Worm (Caenorhabditis elegans) whole organism, L1 larva: ENCODE measurements around the gene hpo-28.
A peak's percentile ranks its signal among the peaks of the same experiment; 100 is the strongest.

ENCODE experiments used
- C04F5.9 ChIP-seq: sonication (generic microtip); optimal IDR thresholded peaks from 2 replicates; lab custom pipeline; 2016; ENCODE audit warnings: missing genetic modification characterization, missing compliant biosample characterization
- C16A3.4 ChIP-seq: fragments of 150-350 bp; optimal IDR thresholded peaks from 2 replicates; lab custom pipeline; 2014; ENCODE audit warnings: missing biosample characterization, missing genetic modification characterization
- Y116A8C.19 ChIP-seq: sonication (generic microtip); optimal IDR thresholded peaks from 2 replicates; lab custom pipeline; 2016; ENCODE audit warnings: missing compliant biosample characterization, missing genetic modification characterization, borderline replicate concordance
- alr-1 ChIP-seq: fragments of 200-800 bp; sonication (Bioruptor generic); optimal IDR thresholded peaks from 2 replicates; lab custom pipeline; 2018; ENCODE audit warnings: borderline replicate concordance, mild to moderate bottlenecking, missing genetic modification characterization, missing compliant biosample characterization
- ceh-82 ChIP-seq, 3 experiments: fragments of 150-350 bp in 1 of 3; sonication (generic microtip) in 2 of 3; optimal IDR thresholded peaks; 2 replicates each; lab custom pipeline; 2014 to 2017; ENCODE audit warnings: missing biosample characterization in 3 of 3, missing genetic modification characterization in 3 of 3
- dsc-1 ChIP-seq: sonication (generic microtip); optimal IDR thresholded peaks from 2 replicates; lab custom pipeline; 2016; ENCODE audit warnings: mild to moderate bottlenecking, missing genetic modification characterization, missing compliant biosample characterization
- efl-1 ChIP-seq, 4 experiments: fragments of 150-350 bp; optimal IDR thresholded peaks in 3 of 4; peaks in 1 of 4; 1 replicate in 1 of 4; 2 replicates in 3 of 4; lab custom pipeline; 2014; ENCODE audit warnings: missing biosample characterization in 2 of 4, missing genetic modification characterization in 2 of 4, missing genetic modification reagents in 2 of 4
- efl-3 ChIP-seq: fragments of 200-800 bp; sonication (Bioruptor generic); optimal IDR thresholded peaks from 2 replicates; lab custom pipeline; 2018; ENCODE audit warnings: mild to moderate bottlenecking, missing genetic modification characterization, missing compliant biosample characterization
- egl-13 ChIP-seq: sonication (generic microtip); optimal IDR thresholded peaks from 2 replicates; lab custom pipeline; 2016; ENCODE audit warnings: missing genotype, missing genetic modification reagents, missing genetic modification characterization, missing compliant biosample characterization
- egl-27 ChIP-seq, 2 experiments: fragments of 150-350 bp in 1 of 2; sonication (generic microtip); optimal IDR thresholded peaks; 3 replicates each; lab custom pipeline; 2017 to 2018; ENCODE audit warnings: missing biosample characterization in 2 of 2, missing genetic modification characterization in 2 of 2, missing genetic modification reagents in 2 of 2
- elt-2 ChIP-seq: sonication (generic microtip); optimal IDR thresholded peaks from 2 replicates; lab custom pipeline; 2016; ENCODE audit warnings: missing genetic modification characterization, mild to moderate bottlenecking, inconsistent platforms, missing compliant biosample characterization, missing genetic modification reagents
- fos-1 ChIP-seq: fragments of 150-350 bp; optimal IDR thresholded peaks from 2 replicates; lab custom pipeline; 2014; ENCODE audit warnings: missing biosample characterization, missing genetic modification characterization
- grh-1 ChIP-seq: fragments of 200-800 bp; sonication (Bioruptor generic); IDR thresholded peaks from 2 replicates; pipeline ENCODE4 v1.3.6; 2022; ENCODE audit warnings: missing genetic modification reagents, missing genetic modification characterization, missing compliant biosample characterization
- hlh-17 ChIP-seq: fragments of 200-800 bp; sonication (Bioruptor generic); optimal IDR thresholded peaks from 2 replicates; lab custom pipeline; 2018; ENCODE audit warnings: missing genetic modification characterization, mild to moderate bottlenecking, missing compliant biosample characterization, moderate library complexity, borderline replicate concordance
- jun-1 ChIP-seq: fragments of 150-350 bp; optimal IDR thresholded peaks from 2 replicates; lab custom pipeline; 2014; ENCODE audit warnings: missing biosample characterization, missing genetic modification reagents, missing genetic modification characterization
- mdl-1 ChIP-seq, 2 experiments: fragments of 150-350 bp; optimal IDR thresholded peaks; 2 replicates each; lab custom pipeline; 2014 to 2017; ENCODE audit warnings: missing biosample characterization in 2 of 2, missing genetic modification characterization in 2 of 2, inconsistent platforms in 1 of 2
- mef-2 ChIP-seq: fragments of 150-350 bp; optimal IDR thresholded peaks from 2 replicates; lab custom pipeline; 2014; ENCODE audit warnings: missing biosample characterization, missing genetic modification characterization
- mep-1 ChIP-seq: fragments of 150-350 bp; optimal IDR thresholded peaks from 2 replicates; lab custom pipeline; 2014; ENCODE audit warnings: missing biosample characterization, missing genetic modification characterization
- nhr-12 ChIP-seq: sonication (generic microtip); optimal IDR thresholded peaks from 2 replicates; lab custom pipeline; 2017; ENCODE audit warnings: missing biosample characterization, missing genetic modification characterization
- nhr-237 ChIP-seq: fragments of 150-350 bp; optimal IDR thresholded peaks from 2 replicates; lab custom pipeline; 2014; ENCODE audit warnings: missing biosample characterization, missing genetic modification characterization
- nhr-28 ChIP-seq: fragments of 150-350 bp; optimal IDR thresholded peaks from 2 replicates; lab custom pipeline; 2014; ENCODE audit warnings: missing biosample characterization, missing genetic modification characterization
- nhr-90 ChIP-seq: sonication (generic microtip); optimal IDR thresholded peaks from 2 replicates; lab custom pipeline; 2016; ENCODE audit warnings: mild to moderate bottlenecking, missing genetic modification characterization, missing compliant biosample characterization; ENCODE audit not compliant: poor library complexity
- pax-3 ChIP-seq: fragments of 200-800 bp; sonication (Bioruptor generic); optimal IDR thresholded peaks from 2 replicates; lab custom pipeline; 2018; ENCODE audit warnings: mild to moderate bottlenecking, missing genetic modification characterization, moderate library complexity, missing compliant biosample characterization
- pqm-1 ChIP-seq: sonication (generic microtip); optimal IDR thresholded peaks from 3 replicates; lab custom pipeline; 2017; ENCODE audit warnings: missing biosample characterization, missing genetic modification characterization
- snu-23 ChIP-seq: sonication (generic microtip); optimal IDR thresholded peaks from 2 replicates; lab custom pipeline; 2016; ENCODE audit warnings: missing genetic modification characterization, missing compliant biosample characterization
- sox-4 ChIP-seq: sonication (generic microtip); optimal IDR thresholded peaks from 2 replicates; lab custom pipeline; 2016; ENCODE audit warnings: missing genetic modification characterization, missing compliant biosample characterization
- tlp-1 ChIP-seq: fragments of 150-350 bp; optimal IDR thresholded peaks from 2 replicates; lab custom pipeline; 2014; ENCODE audit warnings: missing biosample characterization, missing genetic modification characterization
- unc-130 ChIP-seq: fragments of 150-350 bp; optimal IDR thresholded peaks from 2 replicates; lab custom pipeline; 2017; ENCODE audit warnings: missing biosample characterization, missing genetic modification characterization, inconsistent platforms
- unc-30 ChIP-seq: sonication (generic microtip); optimal IDR thresholded peaks from 2 replicates; lab custom pipeline; 2017; ENCODE audit warnings: missing biosample characterization, missing genetic modification characterization
- unc-86 ChIP-seq: sonication (generic microtip); optimal IDR thresholded peaks from 2 replicates; lab custom pipeline; 2016; ENCODE audit warnings: missing genetic modification characterization, missing compliant biosample characterization
- ztf-11 ChIP-seq, 2 experiments: sonication (generic microtip); optimal IDR thresholded peaks; 2 replicates each; lab custom pipeline; 2016 to 2017; ENCODE audit warnings: missing genetic modification characterization in 2 of 2, missing biosample characterization in 1 of 2, missing compliant biosample characterization in 1 of 2

hpo-28 gene

DNA sequence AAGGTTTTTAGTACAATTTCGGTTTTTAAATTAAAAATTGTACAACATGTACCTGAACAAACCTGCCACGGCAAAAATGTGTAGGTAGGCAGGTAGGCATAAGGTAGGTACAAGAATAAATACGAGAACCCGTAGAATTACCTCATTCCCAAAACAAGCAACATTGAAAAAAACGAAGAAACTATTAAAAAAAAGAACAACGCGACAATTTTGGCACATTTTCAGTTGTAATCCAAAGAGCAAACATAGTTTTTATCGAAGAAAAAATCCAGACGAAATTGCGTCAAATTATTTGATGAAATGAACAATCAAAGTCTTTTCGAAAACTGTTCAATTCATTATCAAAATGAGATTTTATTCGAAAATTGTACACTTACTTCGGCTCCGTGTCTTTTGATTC, 31.5 kb upstream of the hpo-28 start, which contains the start of gene B0244.16:
Gene B0244.16, plus strand, starts transcription at position 301 of the 400 bp plus-strand sequence.
- TF ChIP-seq efl-1 (optimal IDR thresholded peaks at IDR 0.05; lab: Kevin White, UChicago) (no peak), efl-1 (GFP tag; optimal IDR thresholded peaks at IDR 0.05 in 1 of 2; lab: Kevin White, UChicago) (peak in 1 of 2 experiments; percentile 15), egl-13 (no peak), unc-130 (tag; lab: Kevin White, UChicago) (no peak)

DNA sequence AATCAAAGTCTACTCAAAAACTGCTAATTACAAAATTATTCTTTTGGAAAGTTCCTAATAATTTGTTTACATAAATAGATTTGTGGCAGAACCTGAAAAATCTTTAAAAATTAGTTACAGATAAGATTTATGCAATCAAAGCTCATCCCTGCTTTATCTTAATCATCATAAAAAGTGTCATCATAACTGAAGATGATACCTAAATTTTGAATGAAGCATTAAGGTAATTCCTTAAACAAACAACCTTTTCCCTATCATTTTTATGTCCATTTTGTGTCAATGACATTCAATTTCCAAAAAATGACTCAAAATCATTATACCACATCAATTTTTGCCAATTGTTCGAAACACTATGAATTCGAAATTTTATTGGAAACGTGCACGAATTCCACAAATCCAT, 28.6 kb upstream of the hpo-28 start, which contains the start of gene B0244.6:
Gene B0244.6, plus strand, starts transcription at position 301 of the 400 bp plus-strand sequence.
- TF ChIP-seq unc-30 (tag; lab: Kevin White, UChicago): no peak
- no peak for TF ChIP-seq grh-1
- no peak for TF ChIP-seq Y116A8C.19
- no peak for TF ChIP-seq jun-1
- no peak for TF ChIP-seq snu-23
- TF ChIP-seq unc-130 (tag; lab: Kevin White, UChicago): no peak
- no peak for TF ChIP-seq sox-4 (tag; lab: Kevin White, UChicago)
- TF ChIP-seq nhr-237 (tag; lab: Kevin White, UChicago): no peak
- TF ChIP-seq egl-27 (tag; optimal IDR thresholded peaks at IDR 0.05; lab: Kevin White, UChicago): no peak
- no peak for TF ChIP-seq mdl-1 (tag; optimal IDR thresholded peaks at IDR 0.05; lab: Kevin White, UChicago)
- no peak for TF ChIP-seq efl-3
- TF ChIP-seq, all 84 proteins: peak for 0

DNA sequence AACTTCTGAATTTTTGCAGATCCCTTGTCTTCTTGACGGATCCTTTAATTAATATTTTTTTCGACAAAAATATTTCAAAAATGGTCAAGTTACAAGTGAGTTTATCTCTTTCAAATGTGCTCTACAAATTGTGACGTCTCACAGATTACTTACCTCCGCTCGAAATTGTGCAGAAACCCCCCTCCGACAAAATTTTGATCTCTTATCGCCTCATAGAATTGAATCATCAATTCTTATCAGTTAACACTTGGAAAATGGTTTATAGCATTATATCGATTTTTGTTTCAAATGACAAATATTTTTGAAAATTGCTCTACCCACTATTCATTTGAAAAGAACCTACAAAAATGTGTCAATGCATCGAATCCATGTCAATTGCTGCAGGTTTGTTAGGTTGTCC, 25.8 kb upstream of the hpo-28 start, which contains the start of gene B0244.10:
Gene B0244.10, plus strand, starts transcription at position 254 of the 400 bp plus-strand sequence.
- peak; percentile 74 for TF ChIP-seq elt-2 (tag; lab: Kevin White, UChicago)
- TF ChIP-seq tlp-1 (tag; lab: Kevin White, UChicago): peak; percentile 28
- TF ChIP-seq dsc-1 (tag; lab: Kevin White, UChicago): no peak

- TF ChIP-seq mep-1 (no peak), tlp-1 (tag; lab: Kevin White, UChicago) (no peak), nhr-90 (tag; lab: Kevin White, UChicago) (no peak), C04F5.9 (tag; lab: Kevin White, UChicago) (no peak), C16A3.4 (tag; lab: Kevin White, UChicago) (no peak), ceh-82 (tag; optimal IDR thresholded peaks at IDR 0.05; lab: Kevin White, UChicago) (no peak), hlh-17 (GFP tag; lab: Kevin White, UChicago) (no peak), ztf-11 (tag; optimal IDR thresholded peaks at IDR 0.05; lab: Kevin White, UChicago) (no peak), nhr-237 (tag; lab: Kevin White, UChicago) (no peak), unc-86 (no peak), nhr-12 (tag; lab: Kevin White, UChicago) (no peak), pqm-1 (no peak), pax-3 (tag; lab: Kevin White, UChicago) (no peak)
Observed at ce11 chrIII:5734328-5734727, 25.2 kb upstream of the hpo-28 start.

ce11 chrIII:5732925-5733324, 23.8 kb upstream of the hpo-28 start, which contains the start of gene B0244.17:
Gene B0244.17, plus strand, starts transcription at chrIII:5733225.
- TF ChIP-seq fos-1: no peak
- no peak for TF ChIP-seq nhr-28 (tag; lab: Kevin White, UChicago)
- TF ChIP-seq nhr-90 (tag; lab: Kevin White, UChicago): no peak
- no peak for TF ChIP-seq mef-2 (tag; lab: Kevin White, UChicago)
- TF ChIP-seq elt-2 (tag; lab: Kevin White, UChicago): no peak
- TF ChIP-seq alr-1: no peak
